Worm (Caenorhabditis elegans): ENCODE results near the gene C26E6.1.
"Not testable (repeated sequence)": the region's sequence is repeated elsewhere in the genome, so short reads cannot be mapped to it uniquely, and the experiment has no call there.

C26E6.1 gene

ce11 chrIII:4956566-4956965 lies at the start of gene C26E6.1:
TSS of gene C26E6.1 (plus strand) at chrIII:4956866.
- TF ChIP-seq W03F9.2 (tag; optimal IDR thresholded peaks at IDR 0.05) (no peak), dao-5 (tag; optimal IDR thresholded peaks at IDR 0.05) (no peak), him-1 (tag; optimal IDR thresholded peaks at IDR 0.05) (no peak)

- no peak for TF ChIP-seq dao-5 (tag; optimal IDR thresholded peaks at IDR 0.05)
- no peak for TF ChIP-seq W03F9.2 (tag; optimal IDR thresholded peaks at IDR 0.05)
- TF ChIP-seq him-1 (tag; optimal IDR thresholded peaks at IDR 0.05), result no peak
Measured at ce11 chrIII:4906896-4907295, 49.8 kb upstream of the C26E6.1 start, which contains the start of gene rom-1. TSS of gene rom-1 (plus strand) at chrIII:4907196.

- TF ChIP-seq dao-5 (tag; optimal IDR thresholded peaks at IDR 0.05), result no peak
Measured at ce11 chrIII:4909938-4910337, 46.7 kb upstream of the C26E6.1 start, which contains the start of gene F26F4.12. TSS of gene F26F4.12 (minus strand) at chrIII:4910038.

- TF ChIP-seq dao-5 (tag; optimal IDR thresholded peaks at IDR 0.05), result no peak
- TF ChIP-seq him-1 (tag; optimal IDR thresholded peaks at IDR 0.05), result no peak
- no peak for TF ChIP-seq W03F9.2 (tag; optimal IDR thresholded peaks at IDR 0.05)
Measured at ce11 chrIII:4910956-4911355, 45.7 kb upstream of the C26E6.1 start, which contains the start of gene F26F4.2. TSS of gene F26F4.2 (plus strand) at chrIII:4911256.

- TF ChIP-seq him-1 (tag; optimal IDR thresholded peaks at IDR 0.05), result no peak
- TF ChIP-seq W03F9.2 (tag; optimal IDR thresholded peaks at IDR 0.05), result peak; percentile 52
Measured at ce11 chrIII:4912317-4912716, 44.3 kb upstream of the C26E6.1 start, which contains the start of the genes F26F4.9 and cee-1. TSS of gene F26F4.9 (minus strand) at chrIII:4912521. TSS of gene cee-1 (plus strand) at chrIII:4912699.

- TF ChIP-seq him-1 (tag; optimal IDR thresholded peaks at IDR 0.05) (no peak), dao-5 (tag; optimal IDR thresholded peaks at IDR 0.05) (no peak), W03F9.2 (tag; optimal IDR thresholded peaks at IDR 0.05) (no peak)
Measured at ce11 chrIII:4913736-4914135, 42.9 kb upstream of the C26E6.1 start.

ce11 chrIII:4917077-4917476 lies 39.6 kb upstream of the C26E6.1 start, which contains the start of gene rars-1:
TSS of gene rars-1 (minus strand) at chrIII:4917177.
- TF ChIP-seq dao-5 (tag; optimal IDR thresholded peaks at IDR 0.05), result no peak
- TF ChIP-seq W03F9.2 (tag; optimal IDR thresholded peaks at IDR 0.05), result no peak
- no peak for TF ChIP-seq him-1 (tag; optimal IDR thresholded peaks at IDR 0.05)

- TF ChIP-seq him-1 (tag; optimal IDR thresholded peaks at IDR 0.05), result no peak
- TF ChIP-seq W03F9.2 (tag; optimal IDR thresholded peaks at IDR 0.05), result peak; percentile 60
Measured at ce11 chrIII:4917960-4918712, 38.5 kb upstream of the C26E6.1 start, which contains the start of gene rpb-8. TSS of gene rpb-8 (minus strand) at chrIII:4918008.

ce11 chrIII:4918906-4919305 lies 37.8 kb upstream of the C26E6.1 start:
- TF ChIP-seq him-1 (tag; optimal IDR thresholded peaks at IDR 0.05) (no peak), W03F9.2 (tag; optimal IDR thresholded peaks at IDR 0.05) (no peak), dao-5 (tag; optimal IDR thresholded peaks at IDR 0.05) (no peak)

- no peak for TF ChIP-seq W03F9.2 (tag; optimal IDR thresholded peaks at IDR 0.05)
- no peak for TF ChIP-seq dao-5 (tag; optimal IDR thresholded peaks at IDR 0.05)
- TF ChIP-seq him-1 (tag; optimal IDR thresholded peaks at IDR 0.05), result no peak
Measured at ce11 chrIII:4920221-4920620, 36.4 kb upstream of the C26E6.1 start, which contains the start of gene ula-1. TSS of gene ula-1 (minus strand) at chrIII:4920321.

- not testable (repeated sequence) for TF ChIP-seq W03F9.2, dao-5, him-1 (tag; optimal IDR thresholded peaks at IDR 0.05)
Measured at ce11 chrIII:4922020-4922419, 34.6 kb upstream of the C26E6.1 start, which contains the start of gene mmab-1. TSS of gene mmab-1 (minus strand) at chrIII:4922114.

ce11 chrIII:4924134-4924533 lies 32.5 kb upstream of the C26E6.1 start:
- no peak for TF ChIP-seq dao-5 (tag; optimal IDR thresholded peaks at IDR 0.05)
- no peak for TF ChIP-seq him-1 (tag; optimal IDR thresholded peaks at IDR 0.05)
- TF ChIP-seq W03F9.2 (tag; optimal IDR thresholded peaks at IDR 0.05), result no peak

ce11 chrIII:4930154-4930679 lies 26.4 kb upstream of the C26E6.1 start, which contains the start of gene set-2:
TSS of gene set-2 (minus strand) at chrIII:4930204.
- TF ChIP-seq dao-5 (tag; optimal IDR thresholded peaks at IDR 0.05) (no peak), W03F9.2 (tag; optimal IDR thresholded peaks at IDR 0.05) (peak; percentile 79)

ce11 chrIII:4932203-4932699 lies 24.4 kb upstream of the C26E6.1 start, which contains the start of the genes C26E6.12 and eri-9:
TSS of gene C26E6.12 (minus strand) at chrIII:4932253.
TSS of gene eri-9 (plus strand) at chrIII:4932450.
- TF ChIP-seq him-1 (tag; optimal IDR thresholded peaks at IDR 0.05) (no peak), dao-5 (tag; optimal IDR thresholded peaks at IDR 0.05) (no peak), W03F9.2 (tag; optimal IDR thresholded peaks at IDR 0.05) (no peak)

All from whole organism, L4/young adult.